Fruit fly (Drosophila melanogaster) whole organism, prepupa: Measurements from ENCODE around the gene Hr96.
A peak's percentile ranks its signal among the peaks of the same experiment; 100 is the strongest.

Source experiments
- Blimp-1 ChIP-seq: fragments of 200-800 bp; sonication (Bioruptor generic); optimal IDR thresholded peaks from 3 replicates; lab custom pipeline; 2017; ENCODE audit warnings: missing biosample characterization, missing genetic modification characterization, mild to moderate bottlenecking, moderate library complexity, missing genetic modification reagents
- CG10669 ChIP-seq: fragments of 200-800 bp; sonication (Bioruptor generic); optimal IDR thresholded peaks from 3 replicates; lab custom pipeline; 2018; ENCODE audit warnings: missing biosample characterization, mild to moderate bottlenecking, missing genetic modification characterization, moderate library complexity
- CG11294 ChIP-seq: fragments of 200-800 bp; sonication (Bioruptor generic); IDR thresholded peaks from 2 replicates; pipeline ENCODE4 v1.3.6; 2022; ENCODE audit warnings: missing biosample characterization, missing genetic modification characterization
- CG11762 ChIP-seq: fragments of 200-800 bp; sonication (Bioruptor generic); optimal IDR thresholded peaks from 3 replicates; lab custom pipeline; 2016; ENCODE audit warnings: missing biosample characterization, missing genetic modification characterization; ENCODE audit not compliant: insufficient read depth
- CG15336 ChIP-seq: fragments of 200-800 bp; sonication (Bioruptor generic); IDR thresholded peaks from 2 replicates; pipeline ENCODE4 v1.3.6; 2022; ENCODE audit warnings: missing biosample characterization, missing genetic modification characterization
- CG3032 ChIP-seq: fragments of 200-800 bp; optimal IDR thresholded peaks from 2 replicates; lab custom pipeline; 2019; ENCODE audit warnings: missing biosample characterization, mild to moderate bottlenecking, missing genetic modification characterization, moderate library complexity
- CG31627 ChIP-seq: fragments of 200-800 bp; sonication (Bioruptor generic); optimal IDR thresholded peaks from 3 replicates; lab custom pipeline; 2016; ENCODE audit warnings: missing biosample characterization, missing genetic modification characterization
- CG32006 ChIP-seq: fragments of 200-800 bp; sonication (Bioruptor generic); optimal IDR thresholded peaks from 3 replicates; lab custom pipeline; 2017; ENCODE audit warnings: missing biosample characterization, mild to moderate bottlenecking, missing genetic modification characterization
- CG34406 ChIP-seq: fragments of 200-800 bp; sonication (Bioruptor generic); optimal IDR thresholded peaks from 3 replicates; lab custom pipeline; 2016; ENCODE audit warnings: missing biosample characterization, missing genetic modification characterization
- CG3919 ChIP-seq: fragments of 200-800 bp; sonication (Bioruptor generic); optimal IDR thresholded peaks from 3 replicates; lab custom pipeline; 2016; ENCODE audit warnings: missing biosample characterization, missing genetic modification characterization
- CG4318 ChIP-seq: fragments of 200-800 bp; sonication (Bioruptor generic); optimal IDR thresholded peaks from 3 replicates; lab custom pipeline; 2017; ENCODE audit warnings: missing biosample characterization, mild to moderate bottlenecking, missing genetic modification characterization
- CG6163 ChIP-seq: fragments of 200-800 bp; sonication (Bioruptor generic); IDR thresholded peaks from 3 replicates; pipeline ENCODE4 v1.3.6; 2022; ENCODE audit warnings: missing biosample characterization, missing genetic modification characterization
- CG6276 ChIP-seq: fragments of 200-800 bp; sonication (Bioruptor generic); optimal IDR thresholded peaks from 2 replicates; lab custom pipeline; 2017; ENCODE audit warnings: missing biosample characterization, mild to moderate bottlenecking, missing genetic modification characterization
- CG6808 ChIP-seq: fragments of 200-800 bp; sonication (Bioruptor generic); optimal IDR thresholded peaks from 3 replicates; lab custom pipeline; 2017; ENCODE audit warnings: missing biosample characterization, missing genetic modification characterization, mild to moderate bottlenecking, moderate library complexity, missing genetic modification reagents
- CG7368 ChIP-seq: fragments of 200-800 bp; sonication (Bioruptor generic); optimal IDR thresholded peaks from 3 replicates; lab custom pipeline; 2016; ENCODE audit warnings: missing biosample characterization, missing genetic modification characterization
- CG8119 ChIP-seq: fragments of 200-800 bp; sonication (Bioruptor generic); IDR thresholded peaks from 3 replicates; pipeline ENCODE4 v1.3.6; 2022; ENCODE audit warnings: missing biosample characterization, missing genetic modification characterization
- CG8319 ChIP-seq: fragments of 200-800 bp; sonication (Bioruptor generic); optimal IDR thresholded peaks from 3 replicates; lab custom pipeline; 2016; ENCODE audit warnings: missing biosample characterization, missing genetic modification characterization
- CG9139 ChIP-seq: fragments of 200-800 bp; sonication (Bioruptor generic); optimal IDR thresholded peaks from 3 replicates; lab custom pipeline; 2017; ENCODE audit warnings: missing biosample characterization, mild to moderate bottlenecking, missing genetic modification characterization
- Eip78C ChIP-seq: fragments of 200-800 bp; sonication (Bioruptor generic); peaks from one replicate; lab custom pipeline; 2016; ENCODE audit warnings: missing biosample characterization, missing genetic modification characterization
- Ets21C ChIP-seq: fragments of 200-800 bp; sonication (Bioruptor generic); optimal IDR thresholded peaks from 3 replicates; lab custom pipeline; 2016; ENCODE audit warnings: missing biosample characterization, missing genetic modification characterization
- Gug ChIP-seq: fragments of 200-800 bp; sonication (Bioruptor generic); IDR thresholded peaks from 2 replicates; pipeline ENCODE4 v1.3.6; 2022; ENCODE audit warnings: missing biosample characterization, missing genetic modification characterization
- Hr38 ChIP-seq: sonication (Bioruptor generic); optimal IDR thresholded peaks from 2 replicates; lab custom pipeline; 2016; ENCODE audit warnings: missing biosample characterization, missing genetic modification characterization
- Hr39 ChIP-seq: fragments of 200-800 bp; sonication (Bioruptor generic); optimal IDR thresholded peaks from 2 replicates; lab custom pipeline; 2016; ENCODE audit warnings: missing biosample characterization, missing genetic modification characterization
- Hr4 ChIP-seq: fragments of 200-800 bp; sonication (Bioruptor generic); optimal IDR thresholded peaks from 3 replicates; lab custom pipeline; 2016; ENCODE audit warnings: missing biosample characterization, missing genetic modification characterization
- Lpt ChIP-seq: fragments of 200-800 bp; sonication (Bioruptor generic); optimal IDR thresholded peaks from 3 replicates; lab custom pipeline; 2016; ENCODE audit warnings: missing biosample characterization, missing genetic modification characterization
- OdsH ChIP-seq: fragments of 200-800 bp; sonication (Bioruptor generic); optimal IDR thresholded peaks from 3 replicates; lab custom pipeline; 2016; ENCODE audit warnings: missing biosample characterization, missing genetic modification characterization
- Sox14 ChIP-seq: fragments of 200-800 bp; sonication (Bioruptor generic); optimal IDR thresholded peaks from 3 replicates; lab custom pipeline; 2016; ENCODE audit warnings: missing biosample characterization, missing genetic modification characterization
- achi ChIP-seq: fragments of 200-800 bp; sonication (Bioruptor generic); optimal IDR thresholded peaks from 3 replicates; lab custom pipeline; 2016; ENCODE audit warnings: missing biosample characterization, missing genetic modification characterization
- acj6 ChIP-seq: fragments of 200-800 bp; sonication (Bioruptor generic); optimal IDR thresholded peaks from 3 replicates; lab custom pipeline; 2016; ENCODE audit warnings: missing biosample characterization, missing genetic modification characterization
- cyc ChIP-seq: fragments of 200-800 bp; sonication (Bioruptor generic); optimal IDR thresholded peaks from 3 replicates; lab custom pipeline; 2016; ENCODE audit warnings: missing biosample characterization, missing genetic modification characterization
- dac ChIP-seq: fragments of 200-800 bp; sonication (Bioruptor generic); optimal IDR thresholded peaks from 2 replicates; lab custom pipeline; 2017; ENCODE audit warnings: missing biosample characterization, mild to moderate bottlenecking, missing genetic modification characterization
- dsx ChIP-seq: fragments of 200-800 bp; optimal IDR thresholded peaks from 3 replicates; lab custom pipeline; 2019; ENCODE audit warnings: missing biosample characterization, mild to moderate bottlenecking, missing genetic modification characterization, moderate library complexity; ENCODE audit not compliant: poor library complexity, severe bottlenecking
- eg ChIP-seq: fragments of 200-800 bp; sonication (Bioruptor generic); IDR thresholded peaks from 3 replicates; pipeline ENCODE4 v1.3.6; 2022; ENCODE audit warnings: missing biosample characterization, missing genetic modification characterization
- esn ChIP-seq: fragments of 200-800 bp; sonication (Bioruptor generic); optimal IDR thresholded peaks from 2 replicates; lab custom pipeline; 2016; ENCODE audit warnings: missing biosample characterization, mild to moderate bottlenecking, missing genetic modification characterization, moderate library complexity
- fkh ChIP-seq: fragments of 200-800 bp; sonication (Bioruptor generic); optimal IDR thresholded peaks from 3 replicates; lab custom pipeline; 2017; ENCODE audit warnings: missing biosample characterization, mild to moderate bottlenecking, missing genetic modification characterization, moderate library complexity
- lz ChIP-seq: fragments of 200-800 bp; sonication (Bioruptor generic); optimal IDR thresholded peaks from 3 replicates; lab custom pipeline; 2016; ENCODE audit warnings: missing biosample characterization, missing genetic modification characterization
- net ChIP-seq: fragments of 200-800 bp; sonication (Bioruptor generic); optimal IDR thresholded peaks from 3 replicates; lab custom pipeline; 2016; ENCODE audit warnings: missing biosample characterization, missing genetic modification characterization
- pdm3 ChIP-seq: fragments of 200-800 bp; sonication (Bioruptor generic); optimal IDR thresholded peaks from 3 replicates; lab custom pipeline; 2016; ENCODE audit warnings: missing biosample characterization, missing genetic modification characterization
- salr ChIP-seq, 2 experiments: fragments of 200-800 bp; sonication (Bioruptor generic); optimal IDR thresholded peaks; 3 replicates each; lab custom pipeline; 2016 to 2018; ENCODE audit warnings: missing biosample characterization in 2 of 2, missing genetic modification characterization in 2 of 2, mild to moderate bottlenecking in 1 of 2
- ss ChIP-seq, 2 experiments: fragments of 200-800 bp; sonication (Bioruptor generic); optimal IDR thresholded peaks; 2 replicates in 1 of 2; 3 replicates in 1 of 2; lab custom pipeline; 2017 to 2018; ENCODE audit warnings: mild to moderate bottlenecking in 2 of 2, missing biosample characterization in 2 of 2, missing genetic modification characterization in 2 of 2, moderate library complexity in 1 of 2
- svp ChIP-seq: fragments of 200-800 bp; sonication (Bioruptor generic); peaks from one replicate; lab custom pipeline; 2016; ENCODE audit warnings: missing biosample characterization, missing genetic modification characterization
- topi ChIP-seq: fragments of 200-800 bp; sonication (Bioruptor generic); optimal IDR thresholded peaks from 3 replicates; lab custom pipeline; 2016; ENCODE audit warnings: missing biosample characterization, missing genetic modification characterization

Gene Hr96

DNA sequence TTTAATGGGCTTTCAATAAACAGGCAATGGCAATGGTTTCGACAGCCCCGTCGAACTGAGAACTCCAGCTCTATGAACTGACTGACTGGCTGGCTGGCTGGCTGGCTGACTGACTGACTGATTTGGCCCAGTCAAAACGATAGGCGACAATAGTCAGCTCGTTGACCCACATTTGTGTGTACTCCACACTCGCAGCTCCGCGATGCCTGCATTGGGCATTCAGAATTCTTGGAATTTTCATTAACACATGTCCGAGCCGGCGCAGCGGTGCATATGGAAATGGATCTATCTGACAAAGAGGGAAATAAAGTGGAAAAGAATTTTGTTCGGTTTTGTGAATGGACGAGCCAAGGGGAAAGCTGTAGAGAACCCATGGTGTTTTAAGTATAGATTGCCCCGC, 22.8 kb upstream of the Hr96 start:
- no peak for TF ChIP-seq CG10669
- TF ChIP-seq Blimp-1 (GFP tag; lab: Kevin White, UChicago): no peak

dm6 chr3R:25004064-25004463, 21.0 kb upstream of the Hr96 start:
- no peak for TF ChIP-seq CG32006
- TF ChIP-seq fkh: peak; percentile 62
- TF ChIP-seq, all 60 proteins: peak for 1

DNA sequence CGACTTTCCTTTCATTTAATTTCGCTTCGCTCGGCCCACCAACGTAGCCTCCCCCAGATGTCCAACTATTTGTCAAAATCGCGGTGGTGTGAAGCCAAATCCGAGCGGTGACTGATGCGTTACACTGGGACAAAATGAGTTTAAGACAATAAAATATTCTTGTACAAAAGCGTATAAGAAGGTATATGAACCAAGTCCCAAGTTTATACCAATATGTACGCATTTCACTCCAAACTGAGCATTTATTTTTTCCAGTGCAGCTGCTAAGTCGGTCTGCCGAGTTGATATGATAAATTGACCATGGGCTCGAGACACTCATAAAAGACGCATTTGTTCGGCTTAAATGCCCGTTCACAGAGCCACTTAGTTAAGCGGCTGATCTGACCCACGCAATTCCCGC, 20.3 kb upstream of the Hr96 start:
- 0 out of 2 replicates have a peak, but pooled peaks have one; percentile 26 for TF ChIP-seq CG11294 (GFP tag; lab: Robert Waterston, UW)
- TF ChIP-seq dac (GFP tag; lab: Kevin White, UChicago): peak; percentile 23
- peak; percentile 1 for TF ChIP-seq CG7368 (GFP tag; lab: Kevin White, UChicago)
- peak; percentile 9 for TF ChIP-seq CG11762 (GFP tag; lab: Kevin White, UChicago)
- peak; percentile 62 for TF ChIP-seq CG3919 (GFP tag; lab: Kevin White, UChicago)
- no peak for TF ChIP-seq lz (GFP tag; lab: Kevin White, UChicago)
- TF ChIP-seq topi (GFP tag; lab: Kevin White, UChicago): peak; percentile 24
- TF ChIP-seq ss (GFP tag; optimal IDR thresholded peaks at IDR 0.05; lab: Kevin White, UChicago): no peak
- no peak for TF ChIP-seq CG6808 (GFP tag; lab: Kevin White, UChicago)
- TF ChIP-seq Sox14 (GFP tag; lab: Kevin White, UChicago): peak; percentile 31
- peak; percentile 63 for TF ChIP-seq OdsH (GFP tag; lab: Kevin White, UChicago)
- TF ChIP-seq dsx (GFP tag; lab: Kevin White, UChicago): no peak
- TF ChIP-seq CG8319 (GFP tag; lab: Kevin White, UChicago): no peak
- peak; percentile 39 for TF ChIP-seq Hr39 (GFP tag; lab: Kevin White, UChicago)
- TF ChIP-seq CG4318 (GFP tag; lab: Kevin White, UChicago): peak; percentile 52
- peak; percentile 30 for TF ChIP-seq cyc (GFP tag; lab: Kevin White, UChicago)
- peak; percentile 39; the same call in 1 of the 2 replicates for TF ChIP-seq Gug
- TF ChIP-seq net (GFP tag; lab: Kevin White, UChicago): peak; percentile 39
- peak; percentile 47 for TF ChIP-seq pdm3 (GFP tag; lab: Kevin White, UChicago)
- TF ChIP-seq Hr38: no peak
- peak; percentile 81 for TF ChIP-seq Eip78C (GFP tag; lab: Kevin White, UChicago)
- TF ChIP-seq achi (GFP tag; lab: Kevin White, UChicago): peak; percentile 37
- peak; percentile 6 for TF ChIP-seq CG34406 (GFP tag; lab: Kevin White, UChicago)
- TF ChIP-seq Lpt: peak; percentile 25
- TF ChIP-seq eg: peak; percentile 76
- peak; percentile 50 for TF ChIP-seq svp (GFP tag; lab: Kevin White, UChicago)
- TF ChIP-seq CG6276 (GFP tag; lab: Kevin White, UChicago): peak; percentile 49
- TF ChIP-seq salr (GFP tag; optimal IDR thresholded peaks at IDR 0.05; lab: Kevin White, UChicago): peak in 1 of 2 experiments; percentile 27
- TF ChIP-seq Ets21C (GFP tag; lab: Kevin White, UChicago): no peak
- TF ChIP-seq CG15336 (GFP tag; lab: Robert Waterston, UW): peak; percentile 66
- TF ChIP-seq CG31627 (GFP tag; lab: Kevin White, UChicago): peak; percentile 10
- TF ChIP-seq CG3032 (tag; lab: Kevin White, UChicago): no peak
- peak; percentile 70; the same call in 2 of the 3 replicates for TF ChIP-seq CG8119 (GFP tag; lab: Robert Waterston, UW)
- peak; percentile 7 for TF ChIP-seq esn (GFP tag; lab: Kevin White, UChicago)
- TF ChIP-seq CG6163 (GFP tag; lab: Robert Waterston, UW): 0 out of 3 replicates have a peak, but pooled peaks have one; percentile 56
- TF ChIP-seq CG9139 (GFP tag; lab: Kevin White, UChicago): no peak
- TF ChIP-seq Hr4 (GFP tag; lab: Kevin White, UChicago): peak; percentile 81
- peak; percentile 76 for TF ChIP-seq CG32006
- peak; percentile 34 for TF ChIP-seq acj6 (GFP tag; lab: Kevin White, UChicago)
